Fruit fly (Drosophila melanogaster): ENCODE results near the gene GILT1.

Gene GILT1

dm6 chr3R:13363347-13363994, 38.2 kb downstream of the GILT1 start (continued):
- TF ChIP-seq pho (GFP tag; optimal IDR thresholded peaks at IDR 0.05), result no peak

dm6 chr3R:13360108-13360507, 41.6 kb downstream of the GILT1 start:
- TF ChIP-seq usp (GFP tag; optimal IDR thresholded peaks at IDR 0.05) (no peak), CG7372 (GFP tag; IDR thresholded peaks at IDR 0.05) (peak; percentile 60; the same call in 1 of the 2 replicates), Med (GFP tag) (peak; percentile 61), NC2β (GFP tag; optimal IDR thresholded peaks at IDR 0.05) (no peak), Abd-B (GFP tag; optimal IDR thresholded peaks at IDR 0.05) (no peak), sens (GFP tag) (peak; percentile 51), CG9437 (GFP tag; optimal IDR thresholded peaks at IDR 0.05) (peak; percentile 20), CG3065 (GFP tag; optimal IDR thresholded peaks at IDR 0.05) (peak; percentile 30)

- no peak for TF ChIP-seq pzg (GFP tag; optimal IDR thresholded peaks at IDR 0.05)
- TF ChIP-seq Ets65A (GFP tag), result peak; percentile 80
- TF ChIP-seq CG17359 (tag; optimal IDR thresholded peaks at IDR 0.05), result no peak
- TF ChIP-seq jing (GFP tag; optimal IDR thresholded peaks at IDR 0.05), result no peak
- no peak for TF ChIP-seq Tbp (GFP tag; optimal IDR thresholded peaks at IDR 0.05)
- TF ChIP-seq sob (GFP tag; IDR thresholded peaks at IDR 0.05), result no peak
- peak; percentile 70 for TF ChIP-seq scrt (GFP tag; optimal IDR thresholded peaks at IDR 0.05)
- peak; percentile 34 for TF ChIP-seq abd-A (tag; optimal IDR thresholded peaks at IDR 0.05)
Observed at dm6 chr3R:13356960-13357359, 44.7 kb downstream of the GILT1 start.

- TF ChIP-seq Asciz (GFP tag; optimal IDR thresholded peaks at IDR 0.05) (no peak), CG9797 (GFP tag; optimal IDR thresholded peaks at IDR 0.05) (no peak), Hmr (GFP tag; optimal IDR thresholded peaks at IDR 0.05) (no peak), gcm (GFP tag; optimal IDR thresholded peaks at IDR 0.05) (no peak), odd (GFP tag; optimal IDR thresholded peaks at IDR 0.05) (no peak), hbn (GFP tag; IDR thresholded peaks at IDR 0.05; ENCODE audit: partially characterized antibody) (no peak), Dip3 (GFP tag; optimal IDR thresholded peaks at IDR 0.05) (no peak), Sox102F (GFP tag; optimal IDR thresholded peaks at IDR 0.05) (no peak), CG12942 (GFP tag; optimal IDR thresholded peaks at IDR 0.05) (no peak), CG17359 (tag; optimal IDR thresholded peaks at IDR 0.05) (no peak), Fer2 (tag; optimal IDR thresholded peaks at IDR 0.05) (no peak), MBD-R2 (GFP tag; IDR thresholded peaks at IDR 0.05) (no peak), zfh2 (GFP tag; optimal IDR thresholded peaks at IDR 0.05) (no peak), Eip74EF (GFP tag; optimal IDR thresholded peaks at IDR 0.05) (no peak), toy (GFP tag; IDR thresholded peaks at IDR 0.05) (no peak), fd102C (GFP tag; optimal IDR thresholded peaks at IDR 0.05) (no peak)
Observed at dm6 chr3R:13353373-13353772, 48.3 kb downstream of the GILT1 start, which contains the start of gene mthl12. TSS of gene mthl12 (plus strand) at chr3R:13353673.
